Worm (Caenorhabditis elegans): ENCODE measurements around the gene Y38E10A.1.
"Not testable (repeated sequence)": the region's sequence is repeated elsewhere in the genome, so short reads cannot be mapped to it uniquely, and the experiment has no call there.

Gene Y38E10A.1

DNA sequence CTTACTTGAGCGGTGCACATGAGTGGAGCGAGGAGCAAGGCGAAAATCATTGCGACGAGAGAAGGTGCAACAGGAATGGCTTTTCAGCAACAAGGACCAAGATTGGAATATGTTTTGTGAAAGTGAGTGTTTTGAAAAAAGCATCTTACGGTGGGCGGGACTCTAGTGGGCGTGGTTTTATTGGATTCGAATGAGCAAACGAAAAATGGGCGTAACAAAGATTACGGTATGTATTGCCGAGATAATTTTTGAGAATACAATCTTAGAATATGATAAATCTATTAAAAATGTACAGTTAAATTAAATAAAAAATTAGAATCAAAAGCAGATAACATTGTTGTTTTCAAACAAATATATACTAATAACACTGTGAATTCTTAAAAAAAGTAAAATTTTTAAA, 10.2 kb downstream of the Y38E10A.1 start, which contains the start of gene F49C5.12:
F49C5.12 (minus strand) TSS at position 101 of the 400 bp plus-strand sequence.
- TF ChIP-seq unc-62 (GFP tag; optimal IDR thresholded peaks at IDR 0.05) = no peak

DNA sequence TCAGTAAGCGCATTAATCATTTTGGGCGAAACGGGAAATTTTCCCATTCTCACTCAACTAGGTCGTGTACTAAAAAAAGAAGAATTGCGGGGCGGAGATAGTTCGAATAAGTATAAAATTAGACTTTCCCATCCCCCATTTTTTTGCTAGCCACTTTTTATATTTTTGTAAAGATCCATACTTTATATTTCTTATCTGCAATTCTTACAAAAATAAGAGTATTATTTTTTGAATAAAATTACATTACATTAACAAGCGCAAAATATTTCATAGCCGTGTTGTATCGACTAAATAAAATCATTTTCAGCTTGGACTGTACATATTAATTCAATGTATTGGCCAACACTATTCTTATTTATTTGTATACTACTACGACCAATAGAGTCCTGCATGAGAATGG, 14.8 kb downstream of the Y38E10A.1 start, which contains the start of gene F49C5.11:
F49C5.11 (plus strand) TSS at position 301 of the 400 bp plus-strand sequence.
- TF ChIP-seq unc-62 (GFP tag; optimal IDR thresholded peaks at IDR 0.05) = no peak

DNA sequence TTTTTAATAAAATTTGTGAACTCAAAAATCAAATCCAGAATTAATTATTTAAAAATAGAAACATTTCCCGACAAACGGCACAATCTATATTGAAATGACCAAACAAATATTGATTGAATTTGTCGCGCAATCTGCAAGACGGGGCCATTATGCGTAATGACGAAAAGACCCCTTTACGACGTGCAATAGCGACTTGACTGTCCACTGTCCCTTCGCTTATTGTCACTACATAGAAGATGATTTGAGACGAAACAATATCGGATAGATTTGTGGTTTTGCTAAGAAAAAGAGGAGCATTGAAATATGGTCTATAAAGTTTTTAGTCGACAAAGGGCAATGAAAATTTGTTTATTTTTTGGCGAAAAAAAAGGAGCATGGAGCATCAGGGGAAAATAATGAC, 19.5 kb downstream of the Y38E10A.1 start:
- no peak for TF ChIP-seq unc-62 (GFP tag; optimal IDR thresholded peaks at IDR 0.05)

DNA sequence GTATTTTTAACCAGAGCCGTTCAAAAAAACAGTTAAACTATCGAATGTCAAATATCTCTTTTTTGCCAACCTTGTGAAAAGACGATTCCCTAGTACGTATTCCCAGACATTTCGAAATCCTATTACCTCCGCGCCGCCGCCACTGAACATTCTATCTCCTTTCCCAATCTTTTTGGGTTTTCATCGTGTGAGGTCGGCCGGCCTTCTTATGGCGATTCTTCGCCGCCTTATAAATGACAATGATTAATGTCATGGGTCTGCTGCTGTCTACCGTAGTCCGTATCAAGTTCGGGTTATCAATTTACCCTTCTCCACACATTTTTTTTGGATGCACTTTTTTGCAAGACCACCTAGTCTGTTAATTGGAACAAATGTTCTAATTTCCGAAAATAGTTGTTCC, 20.8 kb downstream of the Y38E10A.1 start:
- no peak for TF ChIP-seq unc-62 (GFP tag; optimal IDR thresholded peaks at IDR 0.05)

DNA sequence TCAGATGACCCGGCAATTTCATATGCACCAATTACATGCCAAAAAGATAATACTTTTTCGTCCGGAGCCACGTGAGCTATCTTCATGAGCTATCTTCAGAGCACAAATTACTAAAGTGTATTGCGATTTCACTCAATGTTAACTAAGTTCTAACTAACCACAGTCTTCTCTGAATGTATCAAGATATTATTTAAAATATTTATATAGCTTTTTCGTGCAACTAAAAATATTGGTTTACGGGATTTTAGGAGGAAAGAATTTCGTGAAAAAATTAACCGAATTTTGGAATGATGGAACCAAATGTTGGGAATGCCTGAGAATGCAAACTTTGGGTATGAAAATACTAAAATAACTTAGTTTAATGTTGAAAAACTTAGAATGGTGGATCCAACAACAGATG, 22.9 kb downstream of the Y38E10A.1 start, which contains the start of gene F49C5.16:
F49C5.16 (plus strand) TSS at position 301 of the 400 bp plus-strand sequence.
- TF ChIP-seq unc-62 (GFP tag; optimal IDR thresholded peaks at IDR 0.05) = no peak

DNA sequence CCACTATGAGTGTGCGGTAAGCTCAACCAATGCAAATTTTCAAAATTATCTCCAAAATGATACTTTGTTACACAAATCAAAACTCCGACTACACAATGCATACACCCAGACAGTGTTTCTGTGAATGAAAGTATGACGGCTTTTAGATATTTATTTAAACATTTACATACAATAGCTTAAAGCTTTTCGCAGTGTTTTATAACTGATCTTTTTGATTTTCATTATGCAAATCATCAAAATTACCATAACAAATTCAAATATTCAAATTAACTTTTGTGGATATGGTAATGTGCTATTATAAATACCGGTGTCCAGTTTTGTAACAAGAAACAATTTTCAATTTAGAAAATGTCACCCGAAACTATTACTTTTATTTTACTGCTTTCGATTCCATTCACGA, 24.0 kb downstream of the Y38E10A.1 start, which contains the start of the genes F49C5.5 and F49C5.10:
F49C5.5 (minus strand) TSS at position 101 of the 400 bp plus-strand sequence.
F49C5.10 (plus strand) TSS at position 344 of the 400 bp plus-strand sequence.
- TF ChIP-seq unc-62 (GFP tag; optimal IDR thresholded peaks at IDR 0.05) = no peak

DNA sequence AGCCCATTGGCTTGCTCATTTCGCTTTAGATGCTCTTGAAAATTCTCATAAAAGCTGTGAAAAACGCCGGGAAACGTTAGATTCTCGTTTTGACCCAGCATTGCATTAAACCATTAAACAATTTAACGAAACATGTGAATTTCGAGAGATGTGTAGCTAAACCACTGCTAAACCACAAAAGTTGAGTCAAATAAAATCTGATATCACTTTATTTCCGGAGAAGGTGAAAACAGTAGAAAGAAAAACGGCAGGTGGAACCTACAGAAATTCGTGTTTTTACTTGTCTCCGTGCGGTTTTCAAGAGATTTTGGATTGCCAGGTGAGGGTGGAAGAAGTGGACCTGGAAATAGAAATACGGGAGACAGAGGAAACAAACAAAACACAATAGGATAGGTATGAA, 25.9 kb downstream of the Y38E10A.1 start, which contains the start of gene F49C5.9:
F49C5.9 (minus strand) TSS at position 101 of the 400 bp plus-strand sequence.
- no peak for TF ChIP-seq unc-62 (GFP tag; optimal IDR thresholded peaks at IDR 0.05)

DNA sequence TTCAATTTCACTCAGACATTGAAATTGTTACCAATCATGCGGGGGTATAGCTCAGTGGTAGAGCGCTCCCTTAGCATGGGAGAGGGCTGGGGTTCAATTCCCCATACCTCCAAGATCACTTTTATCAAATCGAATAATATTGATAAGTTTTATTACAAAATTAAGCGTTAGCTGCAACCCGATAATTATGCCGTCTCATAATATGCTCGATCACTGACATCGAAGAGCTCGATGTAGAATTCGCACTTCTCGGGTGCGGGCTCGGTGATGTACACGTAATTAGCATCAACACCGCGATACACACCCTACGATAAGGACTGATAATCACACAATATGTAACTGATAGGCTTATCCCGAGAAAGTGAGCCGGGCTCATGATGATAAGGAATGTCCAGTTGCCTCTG, 27.8 kb downstream of the Y38E10A.1 start:
- no peak for TF ChIP-seq unc-62 (GFP tag; optimal IDR thresholded peaks at IDR 0.05)

DNA sequence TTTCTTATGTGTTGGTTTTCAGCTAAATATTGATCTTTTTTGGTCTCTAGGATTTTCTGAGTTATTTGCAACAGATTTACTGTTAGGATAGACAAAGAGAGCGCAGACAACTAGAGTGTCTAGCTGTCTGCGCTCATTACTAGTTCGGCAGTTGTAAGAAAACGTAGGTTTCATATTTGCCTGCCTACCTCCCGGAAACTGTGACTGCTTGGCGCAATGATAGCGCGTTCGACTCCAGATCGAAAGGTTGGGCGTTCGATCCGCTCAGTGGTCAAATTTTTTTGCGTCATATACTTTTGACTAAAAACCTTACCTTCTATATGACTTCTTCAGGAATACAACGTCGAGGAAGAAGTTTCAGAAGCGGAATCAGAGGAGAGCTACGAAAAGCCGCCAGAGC, 31.0 kb downstream of the Y38E10A.1 start:
- TF ChIP-seq unc-62 (GFP tag; optimal IDR thresholded peaks at IDR 0.05) = no peak

DNA sequence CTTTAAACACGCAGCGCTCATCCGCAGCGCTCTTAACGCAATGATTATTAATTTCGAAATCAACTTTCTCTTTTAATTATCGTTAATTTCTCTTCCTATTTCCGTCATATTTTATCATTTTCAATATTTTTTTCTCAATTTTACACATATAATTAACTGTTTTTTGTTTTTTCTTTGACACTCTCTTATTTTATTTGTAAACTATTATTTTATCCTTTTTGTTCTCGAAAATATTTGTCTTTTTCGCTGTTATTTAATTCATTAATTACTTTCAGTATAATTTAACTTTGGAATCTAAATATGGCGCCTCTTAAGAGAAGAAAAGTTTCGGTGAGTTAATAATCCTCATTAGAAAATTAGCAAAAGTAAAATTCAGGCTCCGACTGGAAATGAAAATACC, 34.2 kb downstream of the Y38E10A.1 start, which contains the start of gene F49C5.3:
F49C5.3 (plus strand) TSS at position 301 of the 400 bp plus-strand sequence.
- TF ChIP-seq unc-62 (GFP tag; optimal IDR thresholded peaks at IDR 0.05) = not testable (repeated sequence)

DNA sequence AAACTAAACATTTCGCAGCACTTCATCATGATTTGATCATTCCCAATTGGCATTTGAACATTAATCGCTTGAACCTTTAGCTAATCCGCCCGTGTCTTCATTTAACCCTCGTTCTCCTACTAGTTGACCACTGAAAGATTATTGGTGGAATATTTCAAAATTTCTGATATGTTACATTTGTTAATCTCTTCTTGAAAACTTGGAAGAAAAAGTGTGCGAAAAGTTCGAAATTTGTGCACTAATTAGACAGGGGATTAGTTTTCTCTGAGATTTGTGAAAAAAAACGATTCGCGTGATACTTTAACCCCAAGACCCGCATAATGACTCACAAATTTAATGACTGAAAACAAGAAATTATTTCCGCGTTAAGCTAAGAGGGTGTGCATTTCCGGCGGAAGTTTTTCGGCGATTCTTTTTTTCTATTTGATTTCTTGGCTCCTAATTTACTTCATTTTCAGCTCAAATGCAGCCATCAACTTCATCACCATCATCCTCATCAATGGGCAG, 35.1 kb downstream of the Y38E10A.1 start, which contains the start of gene nimk-1:
nimk-1 (plus strand) TSS at position 457 of the 507 bp plus-strand sequence.
- no peak for TF ChIP-seq unc-62 (GFP tag; optimal IDR thresholded peaks at IDR 0.05)

DNA sequence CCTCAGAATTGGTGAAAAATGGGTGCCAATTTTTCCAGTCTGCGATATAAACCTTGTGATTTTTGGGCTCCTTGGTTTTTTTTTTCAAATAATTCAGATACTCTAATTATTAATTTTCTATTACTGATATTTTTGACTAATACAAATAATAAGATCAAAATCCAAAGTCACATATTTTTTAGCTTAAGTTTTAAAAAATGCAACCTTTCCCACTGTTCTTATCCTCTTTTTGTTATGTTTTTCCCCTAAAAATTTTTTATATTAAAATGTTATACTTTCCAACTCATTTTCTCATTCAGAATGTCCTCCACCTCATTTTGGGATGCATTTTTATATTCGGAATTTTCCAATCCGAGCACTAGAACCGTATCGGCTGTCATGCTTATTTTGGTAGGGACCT, 39.5 kb downstream of the Y38E10A.1 start, which contains the start of gene srx-120:
srx-120 (plus strand) TSS at position 301 of the 400 bp plus-strand sequence.
- TF ChIP-seq unc-62 (GFP tag; optimal IDR thresholded peaks at IDR 0.05) = no peak

DNA sequence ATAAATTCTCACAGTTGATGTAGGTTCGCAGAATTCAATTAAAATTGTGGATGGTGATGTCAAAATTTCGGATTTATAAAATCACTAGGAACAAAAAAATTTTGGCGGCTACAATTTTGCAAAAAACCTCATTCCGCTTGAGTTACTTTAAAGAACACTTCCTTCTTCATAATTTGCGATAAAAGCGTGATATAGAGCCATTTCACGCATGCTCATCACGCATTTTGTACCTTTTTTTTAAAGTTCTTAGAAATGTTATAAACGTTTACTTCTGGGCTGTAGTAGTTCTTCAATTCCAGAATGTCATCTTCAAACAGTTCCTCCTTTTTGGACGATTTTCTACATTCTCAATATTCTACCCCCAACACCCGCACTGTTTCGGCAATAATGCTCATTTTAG, 42.5 kb downstream of the Y38E10A.1 start, which contains the start of gene srx-119:
srx-119 (plus strand) TSS at position 301 of the 400 bp plus-strand sequence.
- TF ChIP-seq unc-62 (GFP tag; optimal IDR thresholded peaks at IDR 0.05) = no peak

DNA sequence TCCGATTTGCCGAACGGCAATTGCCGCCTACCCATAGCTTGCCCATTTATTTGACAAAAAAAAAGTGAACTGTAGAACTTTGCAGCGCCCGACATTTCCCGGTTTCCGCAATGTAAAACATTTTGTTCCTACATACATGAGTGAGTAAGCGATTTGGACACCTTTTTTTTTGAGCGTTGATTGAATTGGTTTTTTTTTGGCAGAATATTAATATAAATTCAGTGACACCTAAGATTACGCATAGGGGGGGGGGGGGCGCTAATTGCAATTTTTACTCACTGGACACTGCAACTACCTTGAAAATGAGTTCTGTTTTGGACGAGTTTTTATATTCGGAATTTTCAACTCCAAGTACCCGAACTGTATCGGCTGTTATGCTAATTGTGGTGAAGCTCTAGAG, 44.9 kb downstream of the Y38E10A.1 start, which contains the start of gene srx-118:
srx-118 (plus strand) TSS at position 301 of the 400 bp plus-strand sequence.
- TF ChIP-seq unc-62 (GFP tag; optimal IDR thresholded peaks at IDR 0.05) = no peak

Data from whole organism, dauer.